Worm (Caenorhabditis elegans): ENCODE data around the gene E02C12.12.

- TF ChIP-seq ama-1 (optimal IDR thresholded peaks at IDR 0.05) (no peak), hmbx-1 (tag; optimal IDR thresholded peaks at IDR 0.05) (no peak), flt-1 (GFP tag; IDR thresholded peaks at IDR 0.05) (no peak), F13C5.2 (tag; optimal IDR thresholded peaks at IDR 0.05) (no peak), sea-1 (GFP tag; conservative IDR thresholded peaks at IDR 0.05) (no peak), hnd-1 (tag; optimal IDR thresholded peaks at IDR 0.05) (no peak), ceh-36 (tag; optimal IDR thresholded peaks at IDR 0.05) (no peak), ets-7 (tag; optimal IDR thresholded peaks at IDR 0.05) (no peak), tbx-11 (GFP tag; IDR thresholded peaks at IDR 0.05) (no peak), pes-1 (GFP tag; IDR thresholded peaks at IDR 0.05) (no peak)
Observed at ce11 chrV:9352947-9353346, 29.2 kb downstream of the E02C12.12 start, which contains the start of gene srx-46.
